Worm (Caenorhabditis elegans): ENCODE results near the gene C16D2.3.

DNA sequence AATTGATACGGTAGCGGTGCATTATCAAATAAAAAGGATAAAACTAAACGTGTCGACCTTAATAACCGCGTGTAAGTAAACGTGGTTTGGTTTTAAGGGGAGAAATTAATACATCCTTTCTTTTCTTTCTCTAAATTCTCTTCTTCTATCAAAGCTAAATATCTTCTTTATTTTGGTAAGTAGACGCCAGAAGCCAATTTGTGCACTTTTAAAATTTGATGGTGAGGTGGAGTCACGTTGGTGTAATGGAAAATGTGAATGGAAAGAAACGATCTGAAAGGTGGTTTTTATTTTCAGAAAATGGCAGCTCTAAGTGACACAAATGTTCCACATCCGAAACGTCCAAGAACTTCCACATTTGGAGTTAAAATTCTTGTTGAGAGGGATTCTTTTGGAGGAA lies 37.1 kb upstream of the C16D2.3 start, which contains the start of gene T24H10.5:
- TF ChIP-seq lsy-2 (tag; optimal IDR thresholded peaks at IDR 0.05) (no peak), lin-13 (tag; optimal IDR thresholded peaks at IDR 0.05) (no peak)

All from whole organism, mixed stage, embryonic.